Worm (Caenorhabditis elegans) whole organism, L4 larva: ENCODE measurements around the gene ZK666.15.

Source experiments
- R02D3.7 ChIP-seq: fragments of 150-350 bp; sonication (generic microtip); optimal IDR thresholded peaks from 3 replicates; lab custom pipeline; 2014; ENCODE audit warnings: missing biosample characterization, missing genetic modification characterization
- ZK337.2 ChIP-seq: fragments of 200-800 bp; sonication (Bioruptor generic); IDR thresholded peaks from 2 replicates; pipeline ENCODE4 v1.3.6; 2022; ENCODE audit warnings: missing genetic modification reagents, missing genetic modification characterization, missing compliant biosample characterization
- aha-1 ChIP-seq: fragments of 150-350 bp; peaks from one replicate; lab custom pipeline; 2014; ENCODE audit warnings: missing biosample characterization, missing genetic modification characterization
- dmd-6 ChIP-seq: fragments of 200-800 bp; sonication (Bioruptor generic); IDR thresholded peaks from 2 replicates; pipeline ENCODE4 v1.3.6; 2022; ENCODE audit warnings: missing genetic modification reagents, missing genetic modification characterization, missing compliant biosample characterization
- lin-13 ChIP-seq: fragments of 150-350 bp; optimal IDR thresholded peaks from 2 replicates; lab custom pipeline; 2014; ENCODE audit warnings: missing biosample characterization, missing genetic modification reagents, missing genetic modification characterization
- lin-39 ChIP-seq: fragments of 150-350 bp; optimal IDR thresholded peaks from 2 replicates; lab custom pipeline; 2014; ENCODE audit warnings: missing biosample characterization, missing genetic modification reagents, missing genetic modification characterization
- nhr-6 ChIP-seq: fragments of 150-350 bp; optimal IDR thresholded peaks from 2 replicates; lab custom pipeline; 2014; ENCODE audit warnings: missing biosample characterization, missing genetic modification characterization
- unc-39 ChIP-seq: sonication (generic microtip); optimal IDR thresholded peaks from 2 replicates; lab custom pipeline; 2017; ENCODE audit warnings: missing biosample characterization, missing genetic modification characterization
- ztf-11 ChIP-seq: fragments of 150-350 bp; optimal IDR thresholded peaks from 2 replicates; lab custom pipeline; 2014; ENCODE audit warnings: missing biosample characterization, missing genetic modification characterization

- TF ChIP-seq unc-39 (tag; lab: Kevin White, UChicago), result no peak
- TF ChIP-seq nhr-6 (tag; lab: Kevin White, UChicago), result no peak
- no peak for TF ChIP-seq ZK337.2 (GFP tag; lab: Robert Waterston, UW)
- TF ChIP-seq lin-39, result no peak
- TF ChIP-seq R02D3.7 (tag; lab: Kevin White, UChicago), result no peak
- peak; percentile 54 for TF ChIP-seq aha-1 (tag; lab: Kevin White, UChicago)
- TF ChIP-seq lin-13 (GFP tag; lab: Kevin White, UChicago), result no peak
- TF ChIP-seq ztf-11 (tag; lab: Kevin White, UChicago), result no peak
- TF ChIP-seq dmd-6 (GFP tag; lab: Robert Waterston, UW), result no peak
These were observed 37.1 kb upstream of the ZK666.15 start, which contains the start of gene lin-56 for ce11 chrII:10449707-10450106.
